Fruit fly (Drosophila melanogaster) whole organism, wandering third instar larva: ENCODE data around the gene Pfas.

Experiments
- CG9705 ChIP-seq: fragments of 200-800 bp; sonication (Bioruptor generic); optimal IDR thresholded peaks from 2 replicates; lab custom pipeline; 2018; ENCODE audit warnings: missing biosample characterization, mild to moderate bottlenecking, missing genetic modification characterization
- Dfd ChIP-seq: fragments of >200 bp; optimal IDR thresholded peaks from 2 replicates; lab custom pipeline; 2017; ENCODE audit warnings: missing biosample characterization, missing genetic modification characterization
- Dif ChIP-seq: fragments of 200-275, 200-300 bp; sonication (Bioruptor generic); optimal IDR thresholded peaks from 2 replicates; lab custom pipeline; 2018; ENCODE audit warnings: missing biosample characterization, missing genetic modification characterization; ENCODE audit not compliant: partially characterized antibody
- HLH106 ChIP-seq: fragments of 200-800 bp; optimal IDR thresholded peaks from 3 replicates; lab custom pipeline; 2019; ENCODE audit warnings: missing biosample characterization, mild to moderate bottlenecking, missing genetic modification characterization, moderate library complexity
- Hr78 ChIP-seq: fragments of >200 bp; optimal IDR thresholded peaks from 2 replicates; lab custom pipeline; 2017; ENCODE audit warnings: missing biosample characterization, missing genetic modification characterization
- Jra ChIP-seq: sonication (Bioruptor generic); optimal IDR thresholded peaks from 2 replicates; lab custom pipeline; 2016; ENCODE audit warnings: missing biosample characterization, missing genetic modification characterization
- Mio ChIP-seq: sonication (Bioruptor generic); optimal IDR thresholded peaks from 2 replicates; lab custom pipeline; 2016; ENCODE audit warnings: missing biosample characterization, missing genetic modification characterization
- N ChIP-seq: fragments of >200 bp; optimal IDR thresholded peaks from 2 replicates; lab custom pipeline; 2018; ENCODE audit warnings: missing biosample characterization, missing external identifiers, missing genetic modification characterization
- Rel ChIP-seq, 2 experiments: fragments of 200-800 bp; sonication (Bioruptor generic) in 1 of 2; optimal IDR thresholded peaks; 2 replicates in 1 of 2; 3 replicates in 1 of 2; lab custom pipeline; 2016 to 2019; ENCODE audit warnings: mild to moderate bottlenecking in 2 of 2, missing biosample characterization in 2 of 2, missing genetic modification characterization in 2 of 2, moderate library complexity in 1 of 2
- Sp1 ChIP-seq: fragments of 200-800 bp; sonication (Bioruptor generic); optimal IDR thresholded peaks from 3 replicates; lab custom pipeline; 2019; ENCODE audit warnings: missing biosample characterization, mild to moderate bottlenecking, missing genetic modification characterization, moderate library complexity
- Vsx2 ChIP-seq: fragments of 200-300, 225-300 bp; sonication (Bioruptor generic); optimal IDR thresholded peaks from 2 replicates; lab custom pipeline; 2018; ENCODE audit warnings: missing biosample characterization, missing genetic modification characterization; ENCODE audit not compliant: partially characterized antibody
- brk ChIP-seq: fragments of 200-800 bp; sonication (Bioruptor generic); optimal IDR thresholded peaks from 2 replicates; lab custom pipeline; 2016; ENCODE audit warnings: missing biosample characterization, mild to moderate bottlenecking, missing genetic modification characterization
- dl ChIP-seq, 2 experiments: fragments of 175-275, 200-275 bp in 1 of 2; fragments of 200-275 bp in 1 of 2; sonication (Bioruptor generic); optimal IDR thresholded peaks; lab custom pipeline; 2018; ENCODE audit warnings: mild to moderate bottlenecking in 2 of 2, missing biosample characterization in 2 of 2, missing genetic modification characterization in 2 of 2, moderate library complexity in 2 of 2; ENCODE audit not compliant: partially characterized antibody in 2 of 2, insufficient read depth in 1 of 2
- dsf ChIP-seq: sonication (Bioruptor generic); optimal IDR thresholded peaks from 2 replicates; lab custom pipeline; 2016; ENCODE audit warnings: missing biosample characterization, missing genetic modification characterization, borderline replicate concordance
- h ChIP-seq: fragments of 200-800 bp; sonication (Bioruptor generic); optimal IDR thresholded peaks from 3 replicates; lab custom pipeline; 2016; ENCODE audit warnings: missing biosample characterization, mild to moderate bottlenecking, missing genetic modification characterization
- jim ChIP-seq: fragments of 175-275, 200-325 bp; sonication (Bioruptor generic); optimal IDR thresholded peaks from 2 replicates; lab custom pipeline; 2016; ENCODE audit warnings: missing biosample characterization, mild to moderate bottlenecking, missing genetic modification characterization
- lola ChIP-seq: fragments of >200 bp; optimal IDR thresholded peaks from 2 replicates; lab custom pipeline; 2017; ENCODE audit warnings: missing biosample characterization, missing genetic modification characterization
- pan ChIP-seq: fragments of >200 bp; optimal IDR thresholded peaks from 2 replicates; lab custom pipeline; 2017
- psq ChIP-seq: fragments of 200-800 bp; sonication (Bioruptor generic); optimal IDR thresholded peaks from 3 replicates; lab custom pipeline; 2017; ENCODE audit warnings: missing biosample characterization, mild to moderate bottlenecking, missing genetic modification characterization, moderate library complexity
- sage ChIP-seq: fragments of 200-800 bp; sonication (Bioruptor generic); optimal IDR thresholded peaks from 2 replicates; lab custom pipeline; 2016; ENCODE audit warnings: missing biosample characterization, mild to moderate bottlenecking, missing genetic modification characterization
- sv ChIP-seq: fragments of 200-800 bp; sonication (Bioruptor generic); optimal IDR thresholded peaks from 3 replicates; lab custom pipeline; 2016; ENCODE audit warnings: missing biosample characterization, missing genetic modification characterization
- tai ChIP-seq: sonication (Bioruptor generic); optimal IDR thresholded peaks from 2 replicates; lab custom pipeline; 2016; ENCODE audit warnings: missing biosample characterization, missing genetic modification characterization
- woc ChIP-seq: sonication (Bioruptor generic); optimal IDR thresholded peaks from 2 replicates; lab custom pipeline; 2016; ENCODE audit warnings: missing biosample characterization, mild to moderate bottlenecking, missing genetic modification characterization

Pfas gene

dm6 chr2L:6081134-6081832, 35.4 kb upstream of the Pfas start:
- peak; percentile 49 for TF ChIP-seq tai (GFP tag; lab: Kevin White, UChicago)
- TF ChIP-seq sv = no peak
- peak; percentile 40 for TF ChIP-seq woc
- TF ChIP-seq Rel (GFP tag; optimal IDR thresholded peaks at IDR 0.05; lab: Kevin White, UChicago) = no peak
- peak; percentile 50 for TF ChIP-seq Rel (tag; optimal IDR thresholded peaks at IDR 0.05; lab: Kevin White, UChicago)
- TF ChIP-seq Sp1 (GFP tag; lab: Kevin White, UChicago) = peak; percentile 54
- TF ChIP-seq h (GFP tag; lab: Kevin White, UChicago) = peak; percentile 5
- TF ChIP-seq HLH106 (tag; lab: Kevin White, UChicago) = peak; percentile 15
- peak; percentile 51 for TF ChIP-seq lola (GFP tag; lab: Kevin White, UChicago)
- peak; percentile 36 for TF ChIP-seq CG9705 (GFP tag; lab: Kevin White, UChicago)
- peak; percentile 57 for TF ChIP-seq psq (GFP tag; lab: Kevin White, UChicago)
- no peak for TF ChIP-seq Mio (GFP tag; lab: Kevin White, UChicago)
- peak; percentile 9 for TF ChIP-seq Vsx2
- TF ChIP-seq jim (GFP tag; lab: Kevin White, UChicago) = no peak
- TF ChIP-seq dl (GFP tag; optimal IDR thresholded peaks at IDR 0.05; lab: Kevin White, UChicago; ENCODE audit: insufficient read depth in 1 of 2, partially characterized antibody in 2 of 2) = peak in 1 of 2 experiments; percentile 55

dm6 chr2L:6080329-6080728, 34.5 kb upstream of the Pfas start:
- no peak for TF ChIP-seq Hr78 (GFP tag; lab: Kevin White, UChicago)
- no peak for TF ChIP-seq Rel (GFP tag; optimal IDR thresholded peaks at IDR 0.05; lab: Kevin White, UChicago)
- peak; percentile 11 for TF ChIP-seq Rel (tag; optimal IDR thresholded peaks at IDR 0.05; lab: Kevin White, UChicago)
- no peak for TF ChIP-seq sage (GFP tag; lab: Kevin White, UChicago)
- no peak for TF ChIP-seq Jra (GFP tag; lab: Kevin White, UChicago)
- TF ChIP-seq, all 38 proteins: peak for 1

dm6 chr2L:6078757-6079351, 33.0 kb upstream of the Pfas start:
- no peak for TF ChIP-seq Jra (GFP tag; lab: Kevin White, UChicago)
- peak; percentile 31 for TF ChIP-seq h (GFP tag; lab: Kevin White, UChicago)
- TF ChIP-seq Dif (GFP tag; lab: Kevin White, UChicago) = peak; percentile 30
- TF ChIP-seq Sp1 (GFP tag; lab: Kevin White, UChicago) = peak; percentile 23
- TF ChIP-seq HLH106 (tag; lab: Kevin White, UChicago) = no peak
- TF ChIP-seq Hr78 (GFP tag; lab: Kevin White, UChicago) = no peak
- peak; percentile 95 for TF ChIP-seq tai (GFP tag; lab: Kevin White, UChicago)
- no peak for TF ChIP-seq Rel (GFP tag; optimal IDR thresholded peaks at IDR 0.05; lab: Kevin White, UChicago)
- TF ChIP-seq Rel (tag; optimal IDR thresholded peaks at IDR 0.05; lab: Kevin White, UChicago) = peak; percentile 17
- no peak for TF ChIP-seq Dfd (GFP tag; lab: Kevin White, UChicago)
- no peak for TF ChIP-seq pan (lab: Kevin White, UChicago)
- no peak for TF ChIP-seq lola (GFP tag; lab: Kevin White, UChicago)
- TF ChIP-seq dl (GFP tag; optimal IDR thresholded peaks at IDR 0.05; lab: Kevin White, UChicago; ENCODE audit: insufficient read depth in 1 of 2, partially characterized antibody in 2 of 2) = peak; percentile 0 to 19
- TF ChIP-seq psq (GFP tag; lab: Kevin White, UChicago) = peak; percentile 57
- TF ChIP-seq, all 38 proteins: peak for 7

dm6 chr2L:6077632-6078031, 31.8 kb upstream of the Pfas start:
- no peak for TF ChIP-seq dsf (GFP tag; lab: Kevin White, UChicago)

- TF ChIP-seq CG9705 (GFP tag; lab: Kevin White, UChicago) (no peak), N (GFP tag; lab: Kevin White, UChicago) (no peak), brk (GFP tag; lab: Kevin White, UChicago) (no peak)
Observed at dm6 chr2L:6076829-6077364, 31.0 kb upstream of the Pfas start.

dm6 chr2L:6076143-6076542, 30.3 kb upstream of the Pfas start:
- TF ChIP-seq Vsx2 (no peak), Rel (GFP tag; optimal IDR thresholded peaks at IDR 0.05; lab: Kevin White, UChicago) (no peak), Rel (tag; optimal IDR thresholded peaks at IDR 0.05; lab: Kevin White, UChicago) (peak; percentile 69), psq (GFP tag; lab: Kevin White, UChicago) (no peak)
